Fruit fly (Drosophila melanogaster): ENCODE measurements around the gene BobA.

The BobA gene

dm6 chr3L:14986984-14987896, 41.3 kb upstream of the BobA start (continued):
- TF ChIP-seq CG13287 (GFP tag; IDR thresholded peaks at IDR 0.05; ENCODE audit: partially characterized antibody): peak; percentile 28; the same call in 1 of the 2 replicates
- TF ChIP-seq grn (GFP tag; optimal IDR thresholded peaks at IDR 0.05): peak; percentile 77
- 0 out of 2 replicates have a peak, but pooled peaks have one; percentile 10 for TF ChIP-seq vvl (GFP tag; IDR thresholded peaks at IDR 0.05)
- TF ChIP-seq CG13894 (tag; optimal IDR thresholded peaks at IDR 0.05): peak; percentile 43
- TF ChIP-seq CG7987 (GFP tag; optimal IDR thresholded peaks at IDR 0.05): peak; percentile 76
- no peak for TF ChIP-seq HmgZ (tag; optimal IDR thresholded peaks at IDR 0.05)
- TF ChIP-seq Med (GFP tag): peak; percentile 31
- TF ChIP-seq dm (GFP tag; optimal IDR thresholded peaks at IDR 0.05): peak; percentile 62
- TF ChIP-seq CG34376 (GFP tag; optimal IDR thresholded peaks at IDR 0.05): peak; percentile 52
- peak in 1 of 2 experiments; percentile 83 for TF ChIP-seq Hr78 (GFP tag; optimal IDR thresholded peaks at IDR 0.05)
- TF ChIP-seq lola (GFP tag; optimal IDR thresholded peaks at IDR 0.05): no peak
- TF ChIP-seq BtbVII (GFP tag; optimal IDR thresholded peaks at IDR 0.05): peak; percentile 23
- peak; percentile 2 for TF ChIP-seq sd (tag; optimal IDR thresholded peaks at IDR 0.05)
- 0 out of 3 replicates have a peak, but pooled peaks have one; percentile 45 for TF ChIP-seq Doc3 (GFP tag; IDR thresholded peaks at IDR 0.05; ENCODE audit: partially characterized antibody)
- no peak for TF ChIP-seq crol (GFP tag; IDR thresholded peaks at IDR 0.05)
- peak; percentile 45 for TF ChIP-seq CG15479 (GFP tag; optimal IDR thresholded peaks at IDR 0.05)
- no peak for TF ChIP-seq Mes4 (GFP tag; optimal IDR thresholded peaks at IDR 0.05)
- 0 out of 2 replicates have a peak, but pooled peaks have one; percentile 34 for TF ChIP-seq unc-4 (GFP tag; IDR thresholded peaks at IDR 0.05; ENCODE audit: partially characterized antibody)
- no peak for TF ChIP-seq Vsx1 (GFP tag; optimal IDR thresholded peaks at IDR 0.05)
- TF ChIP-seq CG5180 (GFP tag; optimal IDR thresholded peaks at IDR 0.05): peak; percentile 26
- TF ChIP-seq CG3163 (GFP tag; optimal IDR thresholded peaks at IDR 0.05): peak; percentile 58
- TF ChIP-seq bsh (GFP tag; optimal IDR thresholded peaks at IDR 0.05): peak in 1 of 2 experiments; percentile 12
- TF ChIP-seq cwo (GFP tag; optimal IDR thresholded peaks at IDR 0.05): peak; percentile 86

dm6 chr3L:14986340-14986916, 40.5 kb upstream of the BobA start:
- TF ChIP-seq corto (GFP tag; optimal IDR thresholded peaks at IDR 0.05): no peak
- peak; percentile 2 for TF ChIP-seq phol (tag; optimal IDR thresholded peaks at IDR 0.05)
- TF ChIP-seq amos (GFP tag; IDR thresholded peaks at IDR 0.05; ENCODE audit: partially characterized antibody): no peak
- TF ChIP-seq so (GFP tag; IDR thresholded peaks at IDR 0.05): no peak
- peak; percentile 2 for TF ChIP-seq CG2712 (tag; optimal IDR thresholded peaks at IDR 0.05)
- peak in 1 of 2 experiments; percentile 87 for TF ChIP-seq Hr78 (GFP tag; optimal IDR thresholded peaks at IDR 0.05)
- peak; percentile 6 for TF ChIP-seq CG17829 (tag; optimal IDR thresholded peaks at IDR 0.05)
- TF ChIP-seq CG34422 (GFP tag; IDR thresholded peaks at IDR 0.05): 0 out of 3 replicates have a peak, but pooled peaks have one; percentile 44
- TF ChIP-seq CG30403 (GFP tag; optimal IDR thresholded peaks at IDR 0.05): peak; percentile 1
- TF ChIP-seq grau (tag; optimal IDR thresholded peaks at IDR 0.05): peak; percentile 77
- no peak for TF ChIP-seq Bgb (GFP tag; IDR thresholded peaks at IDR 0.05; ENCODE audit: partially characterized antibody)
- TF ChIP-seq pan (optimal IDR thresholded peaks at IDR 0.05): no peak
- peak in 1 of 2 experiments; percentile 23 for TF ChIP-seq pan (GFP tag; optimal IDR thresholded peaks at IDR 0.05 in 1 of 2, IDR thresholded peaks at IDR 0.05 in 1 of 2)
- TF ChIP-seq eve (GFP tag; optimal IDR thresholded peaks at IDR 0.05): peak in 1 of 2 experiments; percentile 26
- peak; percentile 56; the same call in 1 of the 2 replicates for TF ChIP-seq vvl (GFP tag; IDR thresholded peaks at IDR 0.05)
- TF ChIP-seq ato (GFP tag; IDR thresholded peaks at IDR 0.05; ENCODE audit: partially characterized antibody): no peak
- no peak for TF ChIP-seq CG10979 (tag; optimal IDR thresholded peaks at IDR 0.05)
- TF ChIP-seq Sox102F (GFP tag; optimal IDR thresholded peaks at IDR 0.05): peak; percentile 6
- 0 out of 3 replicates have a peak, but pooled peaks have one; percentile 17 for TF ChIP-seq row (GFP tag; IDR thresholded peaks at IDR 0.05)
- peak; percentile 33 for TF ChIP-seq dmrt99B (tag; optimal IDR thresholded peaks at IDR 0.05)
- peak; percentile 11 for TF ChIP-seq CG7839 (tag; optimal IDR thresholded peaks at IDR 0.05)
- peak; percentile 1 for TF ChIP-seq CG2678 (tag; optimal IDR thresholded peaks at IDR 0.05)
- peak in 1 of 2 experiments; percentile 46 for TF ChIP-seq Eip74EF (GFP tag; optimal IDR thresholded peaks at IDR 0.05)
